Fruit fly (Drosophila melanogaster) whole organism, embryonic: ENCODE results near the gene Argl.
A peak's percentile ranks its signal among the peaks of the same experiment; 100 is the strongest.

Source experiments
- Atf6 ChIP-seq: fragments of 200-800 bp; sonication (Bioruptor generic); IDR thresholded peaks from 2 replicates; pipeline ENCODE4 v1.3.6; 2022; ENCODE audit warnings: missing biosample characterization, missing genetic modification characterization
- Awh ChIP-seq: fragments of 200-800 bp; sonication (Bioruptor generic); IDR thresholded peaks from 2 replicates; pipeline ENCODE4, ENCODE4 v1.3.6; 2022; ENCODE audit warnings: missing biosample characterization, missing genetic modification characterization
- CG10209 ChIP-seq: fragments of 200-800 bp; sonication (Bioruptor generic); optimal IDR thresholded peaks from 3 replicates; lab custom pipeline; 2017; ENCODE audit warnings: missing biosample characterization, mild to moderate bottlenecking, missing genetic modification characterization, missing genetic modification reagents
- CG13775 ChIP-seq: fragments of 200-800 bp; sonication (Bioruptor generic); optimal IDR thresholded peaks from 3 replicates; lab custom pipeline; 2017; ENCODE audit warnings: missing biosample characterization, mild to moderate bottlenecking, missing genetic modification characterization
- CG14965 ChIP-seq: fragments of 200-800 bp; sonication (Bioruptor generic); optimal IDR thresholded peaks from 2 replicates; lab custom pipeline; 2016; ENCODE audit warnings: missing biosample characterization, missing genetic modification characterization, borderline replicate concordance
- CG15696 ChIP-seq: fragments of 200-800 bp; sonication (Bioruptor generic); optimal IDR thresholded peaks from 2 replicates; lab custom pipeline; 2019; ENCODE audit warnings: missing biosample characterization, mild to moderate bottlenecking, missing genetic modification characterization, moderate library complexity
- CG1602 ChIP-seq: fragments of 200-800 bp; sonication (Bioruptor generic); optimal IDR thresholded peaks from 3 replicates; lab custom pipeline; 2016; ENCODE audit warnings: missing biosample characterization, missing genetic modification characterization
- CG17568 ChIP-seq: fragments of 200-800 bp; sonication (Bioruptor generic); optimal IDR thresholded peaks from 2 replicates; lab custom pipeline; 2018; ENCODE audit warnings: missing biosample characterization, mild to moderate bottlenecking, missing genetic modification characterization, moderate library complexity
- CG17612 ChIP-seq: fragments of 200-800 bp; sonication (Bioruptor generic); IDR thresholded peaks from 2 replicates; pipeline ENCODE4 v1.3.6; 2022; ENCODE audit warnings: missing biosample characterization, missing genetic modification characterization
- CG18619 ChIP-seq: fragments of 200-800 bp; sonication (Bioruptor generic); optimal IDR thresholded peaks from 3 replicates; lab custom pipeline; 2017; ENCODE audit warnings: missing biosample characterization, mild to moderate bottlenecking, missing genetic modification characterization
- CG2116 ChIP-seq: fragments of 200-800 bp; sonication (Bioruptor generic); optimal IDR thresholded peaks from 3 replicates; lab custom pipeline; 2018; ENCODE audit warnings: missing biosample characterization, mild to moderate bottlenecking, missing genetic modification characterization
- CG2712 ChIP-seq: fragments of 200-800 bp; optimal IDR thresholded peaks from 3 replicates; lab custom pipeline; 2019; ENCODE audit warnings: missing biosample characterization, mild to moderate bottlenecking, missing genetic modification characterization, moderate library complexity
- CG30431 ChIP-seq: fragments of 200-800 bp; sonication (Bioruptor generic); optimal IDR thresholded peaks from 2 replicates; lab custom pipeline; 2017; ENCODE audit warnings: missing biosample characterization, missing genetic modification characterization
- CG3163 ChIP-seq: fragments of 200-800 bp; sonication (Bioruptor generic); optimal IDR thresholded peaks from 3 replicates; lab custom pipeline; 2016; ENCODE audit warnings: missing biosample characterization, missing genetic modification characterization
- CG3407 ChIP-seq: fragments of 200-800 bp; sonication (Bioruptor generic); optimal IDR thresholded peaks from 2 replicates; lab custom pipeline; 2018; ENCODE audit warnings: missing biosample characterization, mild to moderate bottlenecking, missing genetic modification characterization
- CG3838 ChIP-seq: fragments of 200-800 bp; sonication (Bioruptor generic); optimal IDR thresholded peaks from 3 replicates; lab custom pipeline; 2016; ENCODE audit warnings: missing biosample characterization, missing genetic modification characterization
- CG3995 ChIP-seq: fragments of 200-800 bp; sonication (Bioruptor generic); optimal IDR thresholded peaks from 3 replicates; lab custom pipeline; 2016; ENCODE audit warnings: missing biosample characterization, missing genetic modification characterization
- CG4282 ChIP-seq: fragments of 200-800 bp; sonication (Bioruptor generic); optimal IDR thresholded peaks from 2 replicates; lab custom pipeline; 2016; ENCODE audit warnings: missing biosample characterization, missing genetic modification characterization
- CG4617 ChIP-seq: fragments of 200-800 bp; sonication (Bioruptor generic); optimal IDR thresholded peaks from 3 replicates; lab custom pipeline; 2016; ENCODE audit warnings: missing biosample characterization, missing genetic modification characterization, borderline replicate concordance
- CG5953 ChIP-seq: fragments of 200-800 bp; sonication (Bioruptor generic); IDR thresholded peaks from 2 replicates; pipeline ENCODE4 v1.3.6; 2022; ENCODE audit warnings: missing biosample characterization, missing genetic modification characterization
- CG7372 ChIP-seq: fragments of 200-800 bp; sonication (Bioruptor generic); IDR thresholded peaks from 2 replicates; pipeline ENCODE4 v1.3.6; 2022; ENCODE audit warnings: missing biosample characterization, missing genetic modification characterization
- D ChIP-seq, 2 experiments: fragments of 200-800 bp in 1 of 2; fragments of >200 bp in 1 of 2; sonication (Bioruptor generic) in 1 of 2; optimal IDR thresholded peaks; 2 replicates in 1 of 2; 3 replicates in 1 of 2; lab custom pipeline; 2017; ENCODE audit warnings: mild to moderate bottlenecking in 1 of 2, missing biosample characterization in 1 of 2, missing genetic modification characterization in 1 of 2, missing genetic modification reagents in 1 of 2
- Dip3 ChIP-seq: fragments of 200-800 bp; sonication (Bioruptor generic); optimal IDR thresholded peaks from 3 replicates; lab custom pipeline; 2016; ENCODE audit warnings: missing biosample characterization, missing genetic modification characterization
- Dref ChIP-seq: fragments of 200-800 bp; sonication (Bioruptor generic); IDR thresholded peaks from 2 replicates; pipeline ENCODE4 v1.3.6; 2022; ENCODE audit warnings: missing biosample characterization, missing genetic modification characterization
- Eip74EF ChIP-seq, 2 experiments: fragments of 200-800 bp in 1 of 2; fragments of >200 bp in 1 of 2; sonication (Bioruptor generic) in 1 of 2; optimal IDR thresholded peaks; 2 replicates each; lab custom pipeline; 2017 to 2019; ENCODE audit warnings: missing biosample characterization in 2 of 2, missing genetic modification characterization in 2 of 2, mild to moderate bottlenecking in 1 of 2, moderate library complexity in 1 of 2
- Hr51 ChIP-seq, 2 experiments: fragments of 200-800 bp; sonication (Bioruptor generic); optimal IDR thresholded peaks; 2 replicates in 1 of 2; 3 replicates in 1 of 2; lab custom pipeline; 2016 to 2018; ENCODE audit warnings: missing biosample characterization in 2 of 2, missing genetic modification characterization in 2 of 2, mild to moderate bottlenecking in 1 of 2, moderate library complexity in 1 of 2
- Hr78 ChIP-seq, 2 experiments: fragments of 200-800 bp in 1 of 2; fragments of >200 bp in 1 of 2; sonication (Bioruptor generic) in 1 of 2; optimal IDR thresholded peaks; 2 replicates each; lab custom pipeline; 2017 to 2019; ENCODE audit warnings: missing biosample characterization in 2 of 2, missing genetic modification characterization in 2 of 2, mild to moderate bottlenecking in 1 of 2, moderate library complexity in 1 of 2
- Lhr ChIP-seq: fragments of 200-800 bp; sonication (Bioruptor generic); optimal IDR thresholded peaks from 3 replicates; lab custom pipeline; 2017; ENCODE audit warnings: mild to moderate bottlenecking, missing biosample characterization, missing genetic modification reagents, missing genetic modification characterization
- NFAT ChIP-seq: fragments of 200-800 bp; sonication (Bioruptor generic); IDR thresholded peaks from 2 replicates; pipeline ENCODE4 v1.3.6; 2022; ENCODE audit warnings: missing biosample characterization, missing genetic modification characterization
- TFAM ChIP-seq: fragments of 200-800 bp; sonication (Bioruptor generic); optimal IDR thresholded peaks from 2 replicates; lab custom pipeline; 2017; ENCODE audit warnings: missing biosample characterization, missing genetic modification characterization, inconsistent platforms
- ato ChIP-seq: fragments of 200-800 bp; sonication (Bioruptor generic); IDR thresholded peaks from 2 replicates; pipeline ENCODE4 v1.3.6; 2022; ENCODE audit warnings: missing biosample characterization, missing genetic modification characterization; ENCODE audit not compliant: partially characterized antibody
- cwo ChIP-seq: fragments of 200-800 bp; sonication (Bioruptor generic); optimal IDR thresholded peaks from 3 replicates; lab custom pipeline; 2017; ENCODE audit warnings: missing biosample characterization, missing genetic modification characterization, mild to moderate bottlenecking, moderate library complexity, missing genetic modification reagents
- exex ChIP-seq: fragments of 200-800 bp; sonication (Bioruptor generic); optimal IDR thresholded peaks from 4 replicates; lab custom pipeline; 2018; ENCODE audit warnings: missing biosample characterization, mild to moderate bottlenecking, missing genetic modification characterization, moderate library complexity
- fd96Cb ChIP-seq: fragments of 200-800 bp; sonication (Bioruptor generic); optimal IDR thresholded peaks from 2 replicates; lab custom pipeline; 2018; ENCODE audit warnings: missing biosample characterization, mild to moderate bottlenecking, missing genetic modification characterization, moderate library complexity
- gt ChIP-seq: fragments of 200-800 bp; sonication (Bioruptor generic); IDR thresholded peaks from 2 replicates; pipeline ENCODE4 v1.3.6; 2022; ENCODE audit warnings: missing biosample characterization, missing genetic modification characterization
- kah ChIP-seq: fragments of 200-800 bp; sonication (Bioruptor generic); optimal IDR thresholded peaks from 2 replicates; lab custom pipeline; 2018; ENCODE audit warnings: missing biosample characterization, mild to moderate bottlenecking, missing genetic modification characterization
- lola ChIP-seq, 3 experiments: fragments of >200 bp in 2 of 3; fragments of 200-800 bp in 1 of 3; sonication (Bioruptor generic) in 1 of 3; optimal IDR thresholded peaks; 2 replicates each; lab custom pipeline; 2017 to 2019; ENCODE audit warnings: missing biosample characterization in 3 of 3, missing genetic modification characterization in 3 of 3, mild to moderate bottlenecking in 1 of 3, moderate library complexity in 1 of 3
- nerfin-1 ChIP-seq: fragments of 200-800 bp; sonication (Bioruptor generic); optimal IDR thresholded peaks from 3 replicates; lab custom pipeline; 2019; ENCODE audit warnings: missing biosample characterization, mild to moderate bottlenecking, missing genetic modification characterization, moderate library complexity
- nom ChIP-seq: fragments of 200-800 bp; sonication (Bioruptor generic); optimal IDR thresholded peaks from 2 replicates; lab custom pipeline; 2017; ENCODE audit warnings: missing biosample characterization, missing genetic modification characterization, mild to moderate bottlenecking, moderate library complexity, missing genetic modification reagents
- p53 ChIP-seq: fragments of 200-800 bp; sonication (Bioruptor generic); optimal IDR thresholded peaks from 2 replicates; lab custom pipeline; 2016; ENCODE audit warnings: missing biosample characterization, missing genetic modification characterization
- pb ChIP-seq: fragments of 200-800 bp; sonication (Bioruptor generic); optimal IDR thresholded peaks from 3 replicates; lab custom pipeline; 2016; ENCODE audit warnings: missing biosample characterization, missing genetic modification characterization
- pita ChIP-seq: fragments of 200-800 bp; sonication (Bioruptor generic); optimal IDR thresholded peaks from 2 replicates; lab custom pipeline; 2017; ENCODE audit warnings: missing biosample characterization, mild to moderate bottlenecking, missing genetic modification characterization
- ro ChIP-seq: fragments of 200-800 bp; sonication (Bioruptor generic); IDR thresholded peaks from 2 replicates; pipeline ENCODE4 v1.3.6; 2022; ENCODE audit warnings: missing biosample characterization, missing genetic modification characterization
- slbo ChIP-seq: fragments of 200-800 bp; sonication (Bioruptor generic); IDR thresholded peaks from 2 replicates; pipeline ENCODE4 v1.3.6; 2022; ENCODE audit warnings: missing biosample characterization, missing genetic modification characterization
- toy ChIP-seq: fragments of 200-800 bp; sonication (Bioruptor generic); IDR thresholded peaks from 2 replicates; pipeline ENCODE4 v1.3.6; 2022; ENCODE audit warnings: missing biosample characterization, missing genetic modification characterization
- tx ChIP-seq: fragments of 200-800 bp; sonication (Bioruptor generic); optimal IDR thresholded peaks from 2 replicates; lab custom pipeline; 2016; ENCODE audit warnings: missing biosample characterization, missing genetic modification characterization
- unc-4 ChIP-seq: fragments of 200-800 bp; sonication (Bioruptor generic); IDR thresholded peaks from 2 replicates; pipeline ENCODE4 v1.3.6; 2022; ENCODE audit warnings: missing biosample characterization, missing genetic modification characterization; ENCODE audit not compliant: partially characterized antibody

Gene Argl

dm6 chr2L:8984614-8985318 is 42.9 kb upstream of the Argl start, which contains the start of gene CG13101 (continued):
- TF ChIP-seq CG13775 (peak; percentile 89), fd96Cb (tag; lab: Kevin White, UChicago) (peak; percentile 88), nom (peak; percentile 62), TFAM (peak; percentile 68), CG7372 (GFP tag; lab: Robert Waterston, UW) (peak; percentile 90), D (optimal IDR thresholded peaks at IDR 0.05; lab: Kevin White, UChicago) (no peak), D (GFP tag; optimal IDR thresholded peaks at IDR 0.05; lab: Kevin White, UChicago) (peak; percentile 89), CG2116 (GFP tag; lab: Kevin White, UChicago) (peak; percentile 72), ro (GFP tag; lab: Robert Waterston, UW) (peak; percentile 87), CG17568 (peak; percentile 91), CG4282 (GFP tag; lab: Kevin White, UChicago) (peak; percentile 23), CG14965 (no peak), p53 (peak; percentile 5), Dref (GFP tag; lab: Robert Waterston, UW) (no peak), nerfin-1 (tag; lab: Kevin White, UChicago) (peak; percentile 78), CG4617 (GFP tag; lab: Kevin White, UChicago) (peak; percentile 61), CG10209 (GFP tag; lab: Kevin White, UChicago) (peak; percentile 89), exex (peak; percentile 70), CG30431 (GFP tag; lab: Kevin White, UChicago) (peak; percentile 70), CG18619 (peak; percentile 87), CG3838 (GFP tag; lab: Kevin White, UChicago) (peak; percentile 65), cwo (peak; percentile 89), lola (GFP tag; optimal IDR thresholded peaks at IDR 0.05; lab: Kevin White, UChicago) (peak in 1 of 3 experiments; percentile 93), Atf6 (GFP tag; lab: Robert Waterston, UW) (peak; percentile 96), pb (peak; percentile 62), pita (GFP tag; lab: Kevin White, UChicago) (no peak), CG3407 (GFP tag; lab: Kevin White, UChicago) (peak; percentile 87), NFAT (GFP tag; lab: Robert Waterston, UW) (peak; percentile 86), Hr78 (GFP tag; optimal IDR thresholded peaks at IDR 0.05; lab: Kevin White, UChicago) (peak in 1 of 2 experiments; percentile 72), ato (GFP tag; lab: Robert Waterston, UW) (no peak), toy (GFP tag; lab: Robert Waterston, UW) (peak; percentile 83), unc-4 (GFP tag; lab: Robert Waterston, UW) (no peak), tx (GFP tag; lab: Kevin White, UChicago) (peak; percentile 61), Lhr (GFP tag; lab: Kevin White, UChicago) (peak; percentile 71), CG3163 (GFP tag; lab: Kevin White, UChicago) (peak; percentile 69), gt (GFP tag; lab: Robert Waterston, UW) (peak; percentile 69), Dip3 (GFP tag; lab: Kevin White, UChicago) (peak; percentile 81), CG17612 (GFP tag; lab: Robert Waterston, UW) (peak; percentile 87), CG15696 (peak; percentile 73), CG2712 (tag; lab: Kevin White, UChicago) (peak; percentile 97), CG5953 (GFP tag; lab: Robert Waterston, UW) (peak; percentile 74; the same call in 1 of the 2 replicates), Hr51 (GFP tag; optimal IDR thresholded peaks at IDR 0.05; lab: Kevin White, UChicago) (peak; percentile 86 to 94), Awh (GFP tag; lab: Robert Waterston, UW) (peak; percentile 95), slbo (GFP tag; lab: Robert Waterston, UW) (peak; percentile 94), CG3995 (peak; percentile 18), Eip74EF (GFP tag; optimal IDR thresholded peaks at IDR 0.05; lab: Kevin White, UChicago) (peak in 1 of 2 experiments; percentile 90), CG1602 (GFP tag; lab: Kevin White, UChicago) (peak; percentile 81), kah (GFP tag; lab: Kevin White, UChicago) (peak; percentile 68)
